Fruit fly (Drosophila melanogaster) whole organism, embryonic: ENCODE data around the gene CG31548.

Experiments
- Bgb ChIP-seq: fragments of 200-800 bp; sonication (Bioruptor generic); IDR thresholded peaks from 2 replicates; pipeline ENCODE4 v1.3.6; 2022; ENCODE audit warnings: missing biosample characterization, missing genetic modification characterization; ENCODE audit not compliant: partially characterized antibody
- CG11085 ChIP-seq: fragments of 200-800 bp; sonication (Bioruptor generic); IDR thresholded peaks from 2 replicates; pipeline ENCODE4 v1.3.6; 2022; ENCODE audit warnings: missing biosample characterization, missing genetic modification characterization
- CG11560 ChIP-seq: fragments of 200-800 bp; sonication (Bioruptor generic); IDR thresholded peaks from 3 replicates; pipeline ENCODE4 v1.3.6; 2022; ENCODE audit warnings: missing biosample characterization, missing genetic modification characterization
- CG11695 ChIP-seq: fragments of 200-800 bp; sonication (Bioruptor generic); IDR thresholded peaks from 3 replicates; pipeline ENCODE4 v1.3.6; 2022; ENCODE audit warnings: missing biosample characterization, missing genetic modification characterization
- CG12219 ChIP-seq: fragments of 200-800 bp; sonication (Bioruptor generic); optimal IDR thresholded peaks from 3 replicates; lab custom pipeline; 2018; ENCODE audit warnings: missing biosample characterization, mild to moderate bottlenecking, missing genetic modification characterization
- CG13775 ChIP-seq: fragments of 200-800 bp; sonication (Bioruptor generic); optimal IDR thresholded peaks from 3 replicates; lab custom pipeline; 2017; ENCODE audit warnings: missing biosample characterization, mild to moderate bottlenecking, missing genetic modification characterization
- CG16813 ChIP-seq: fragments of 200-800 bp; sonication (Bioruptor generic); IDR thresholded peaks from 3 replicates; pipeline ENCODE4 v1.3.6; 2022; ENCODE audit warnings: missing biosample characterization, missing genetic modification characterization; ENCODE audit not compliant: partially characterized antibody
- CG17385 ChIP-seq: fragments of 200-800 bp; sonication (Bioruptor generic); optimal IDR thresholded peaks from 3 replicates; lab custom pipeline; 2018; ENCODE audit warnings: missing biosample characterization, mild to moderate bottlenecking, missing genetic modification characterization
- CG17829 ChIP-seq: fragments of 200-800 bp; optimal IDR thresholded peaks from 2 replicates; lab custom pipeline; 2019; ENCODE audit warnings: missing biosample characterization, mild to moderate bottlenecking, missing genetic modification characterization, moderate library complexity
- CG2202 ChIP-seq: fragments of 200-800 bp; sonication (Bioruptor generic); optimal IDR thresholded peaks from 2 replicates; lab custom pipeline; 2018; ENCODE audit warnings: missing biosample characterization, mild to moderate bottlenecking, missing genetic modification characterization
- CG2678 ChIP-seq: fragments of 200-800 bp; sonication (Bioruptor generic); optimal IDR thresholded peaks from 3 replicates; lab custom pipeline; 2019; ENCODE audit warnings: missing biosample characterization, mild to moderate bottlenecking, missing genetic modification characterization, moderate library complexity
- CG2889 ChIP-seq: fragments of 200-800 bp; sonication (Bioruptor generic); IDR thresholded peaks from 3 replicates; pipeline ENCODE4 v1.3.6; 2022; ENCODE audit warnings: missing biosample characterization, missing genetic modification characterization
- CG31224 ChIP-seq: fragments of 200-800 bp; sonication (Bioruptor generic); IDR thresholded peaks from 2 replicates; pipeline ENCODE4 v1.3.6; 2022; ENCODE audit warnings: missing biosample characterization, missing genetic modification characterization
- CG3281 ChIP-seq: fragments of 200-800 bp; sonication (Bioruptor generic); optimal IDR thresholded peaks from 3 replicates; lab custom pipeline; 2017; ENCODE audit warnings: missing biosample characterization, mild to moderate bottlenecking, missing genetic modification characterization
- CG3838 ChIP-seq: fragments of 200-800 bp; sonication (Bioruptor generic); optimal IDR thresholded peaks from 3 replicates; lab custom pipeline; 2016; ENCODE audit warnings: missing biosample characterization, missing genetic modification characterization
- CG42726 ChIP-seq: fragments of 200-800 bp; sonication (Bioruptor generic); IDR thresholded peaks from 2 replicates; pipeline ENCODE4 v1.3.6; 2022; ENCODE audit warnings: missing biosample characterization, missing genetic modification characterization; ENCODE audit not compliant: partially characterized antibody
- CG5953 ChIP-seq: fragments of 200-800 bp; sonication (Bioruptor generic); IDR thresholded peaks from 2 replicates; pipeline ENCODE4 v1.3.6; 2022; ENCODE audit warnings: missing biosample characterization, missing genetic modification characterization
- CG7786 ChIP-seq: fragments of 200-800 bp; sonication (Bioruptor generic); optimal IDR thresholded peaks from 2 replicates; lab custom pipeline; 2016; ENCODE audit warnings: missing biosample characterization, missing genetic modification characterization
- CG8089 ChIP-seq: fragments of 200-800 bp; sonication (Bioruptor generic); optimal IDR thresholded peaks from 3 replicates; lab custom pipeline; 2016; ENCODE audit warnings: missing biosample characterization, missing genetic modification characterization
- CG8944 ChIP-seq: fragments of 200-800 bp; sonication (Bioruptor generic); optimal IDR thresholded peaks from 3 replicates; lab custom pipeline; 2016; ENCODE audit warnings: missing biosample characterization, missing genetic modification characterization
- CHES-1-like ChIP-seq: fragments of 200-800 bp; sonication (Bioruptor generic); optimal IDR thresholded peaks from 2 replicates; lab custom pipeline; 2016; ENCODE audit warnings: missing biosample characterization, missing genetic modification characterization
- Dek ChIP-seq: fragments of 200-800 bp; sonication (Bioruptor generic); optimal IDR thresholded peaks from 3 replicates; lab custom pipeline; 2019; ENCODE audit warnings: missing biosample characterization, mild to moderate bottlenecking, missing genetic modification characterization, moderate library complexity
- HLH54F ChIP-seq: fragments of 200-800 bp; sonication (Bioruptor generic); optimal IDR thresholded peaks from 3 replicates; lab custom pipeline; 2016; ENCODE audit warnings: missing biosample characterization, missing genetic modification characterization
- Hand ChIP-seq: fragments of 200-800 bp; sonication (Bioruptor generic); optimal IDR thresholded peaks from 2 replicates; lab custom pipeline; 2017; ENCODE audit warnings: mild to moderate bottlenecking, missing biosample characterization, missing genetic modification reagents, missing genetic modification characterization
- HmgZ ChIP-seq: fragments of 200-800 bp; sonication (Bioruptor generic); optimal IDR thresholded peaks from 2 replicates; lab custom pipeline; 2018; ENCODE audit warnings: missing biosample characterization, mild to moderate bottlenecking, missing genetic modification characterization
- Hr3 ChIP-seq: fragments of 200-800 bp; sonication (Bioruptor generic); optimal IDR thresholded peaks from 3 replicates; lab custom pipeline; 2016; ENCODE audit warnings: missing biosample characterization, missing genetic modification characterization
- Lim3 ChIP-seq: fragments of 200-800 bp; sonication (Bioruptor generic); IDR thresholded peaks from 2 replicates; pipeline ENCODE4 v1.3.6; 2022; ENCODE audit warnings: missing biosample characterization, missing genetic modification characterization
- Mrtf ChIP-seq: fragments of 200-800 bp; sonication (Bioruptor generic); IDR thresholded peaks from 3 replicates; pipeline ENCODE4 v1.3.6; 2022; ENCODE audit warnings: missing biosample characterization, missing genetic modification characterization
- Myb ChIP-seq: fragments of 200-800 bp; sonication (Bioruptor generic); optimal IDR thresholded peaks from 2 replicates; lab custom pipeline; 2016; ENCODE audit warnings: missing biosample characterization, missing genetic modification characterization
- Opbp ChIP-seq: fragments of 200-800 bp; sonication (Bioruptor generic); IDR thresholded peaks from 3 replicates; pipeline ENCODE4 v1.3.6; 2022; ENCODE audit warnings: missing biosample characterization, missing genetic modification characterization; ENCODE audit not compliant: partially characterized antibody
- Optix ChIP-seq: fragments of 200-800 bp; sonication (Bioruptor generic); IDR thresholded peaks from 3 replicates; pipeline ENCODE4 v1.3.6; 2022; ENCODE audit warnings: missing biosample characterization, missing genetic modification characterization
- Six4 ChIP-seq: fragments of 200-800 bp; sonication (Bioruptor generic); optimal IDR thresholded peaks from 2 replicates; lab custom pipeline; 2016; ENCODE audit warnings: missing biosample characterization, missing genetic modification characterization
- Vsx1 ChIP-seq: fragments of 200-800 bp; sonication (Bioruptor generic); optimal IDR thresholded peaks from 2 replicates; lab custom pipeline; 2017; ENCODE audit warnings: missing biosample characterization, mild to moderate bottlenecking, missing genetic modification characterization, missing genetic modification reagents
- abd-A ChIP-seq: fragments of 200-800 bp; sonication (Bioruptor generic); optimal IDR thresholded peaks from 3 replicates; lab custom pipeline; 2019; ENCODE audit warnings: missing biosample characterization, mild to moderate bottlenecking, missing genetic modification characterization, moderate library complexity
- ac ChIP-seq: fragments of 200-800 bp; sonication (Bioruptor generic); optimal IDR thresholded peaks from 3 replicates; lab custom pipeline; 2017; ENCODE audit warnings: missing biosample characterization, mild to moderate bottlenecking, missing genetic modification characterization
- bsh ChIP-seq, 2 experiments: fragments of 200-800 bp; sonication (Bioruptor generic); optimal IDR thresholded peaks; 2 replicates each; lab custom pipeline; 2017 to 2018; ENCODE audit warnings: mild to moderate bottlenecking in 2 of 2, missing biosample characterization in 2 of 2, missing genetic modification characterization in 2 of 2, moderate library complexity in 1 of 2
- cg ChIP-seq: fragments of 200-800 bp; sonication (Bioruptor generic); optimal IDR thresholded peaks from 3 replicates; lab custom pipeline; 2019; ENCODE audit warnings: missing biosample characterization, mild to moderate bottlenecking, missing genetic modification characterization, moderate library complexity
- ci ChIP-seq: fragments of 200-800 bp; sonication (Bioruptor generic); IDR thresholded peaks from 3 replicates; pipeline ENCODE4 v1.3.6; 2022; ENCODE audit warnings: missing biosample characterization, missing genetic modification characterization
- esg ChIP-seq: fragments of 200-800 bp; sonication (Bioruptor generic); conservative IDR thresholded peaks from 2 replicates; pipeline ENCODE4 v1.3.6; 2022; ENCODE audit warnings: missing biosample characterization, missing genetic modification characterization
- fd64A ChIP-seq: fragments of 200-800 bp; sonication (Bioruptor generic); optimal IDR thresholded peaks from 3 replicates; lab custom pipeline; 2018; ENCODE audit warnings: missing biosample characterization, mild to moderate bottlenecking, missing genetic modification characterization
- ind ChIP-seq: fragments of 200-800 bp; sonication (Bioruptor generic); optimal IDR thresholded peaks from 3 replicates; lab custom pipeline; 2016; ENCODE audit warnings: missing biosample characterization, missing genetic modification characterization
- inv ChIP-seq: fragments of 200-800 bp; sonication (Bioruptor generic); IDR thresholded peaks from 2 replicates; pipeline ENCODE4 v1.3.6; 2022; ENCODE audit warnings: missing biosample characterization, missing genetic modification characterization; ENCODE audit not compliant: partially characterized antibody
- kni ChIP-seq: fragments of 200-800 bp; sonication (Bioruptor generic); optimal IDR thresholded peaks from 3 replicates; lab custom pipeline; 2017; ENCODE audit warnings: mild to moderate bottlenecking, missing biosample characterization, missing genetic modification reagents, missing genetic modification characterization
- lilli ChIP-seq: fragments of 200-800 bp; sonication (Bioruptor generic); optimal IDR thresholded peaks from 3 replicates; lab custom pipeline; 2016; ENCODE audit warnings: missing biosample characterization, missing genetic modification characterization
- pnt ChIP-seq: fragments of 200-800 bp; sonication (Bioruptor generic); optimal IDR thresholded peaks from 3 replicates; lab custom pipeline; 2016; ENCODE audit warnings: missing biosample characterization, missing genetic modification characterization
- psq ChIP-seq: fragments of 200-800 bp; sonication (Bioruptor generic); optimal IDR thresholded peaks from 2 replicates; lab custom pipeline; 2017; ENCODE audit warnings: missing biosample characterization, missing genetic modification characterization
- salm ChIP-seq: fragments of 200-800 bp; sonication (Bioruptor generic); optimal IDR thresholded peaks from 2 replicates; lab custom pipeline; 2018; ENCODE audit warnings: missing biosample characterization, mild to moderate bottlenecking, missing genetic modification characterization
- sens ChIP-seq: fragments of 200-800 bp; sonication (Bioruptor generic); peaks from one replicate; lab custom pipeline; 2016; ENCODE audit warnings: missing biosample characterization, missing genetic modification characterization
- tll ChIP-seq, 2 experiments: fragments of 200-800 bp in 1 of 2; fragments of >200 bp in 1 of 2; sonication (Bioruptor generic) in 1 of 2; optimal IDR thresholded peaks; 2 replicates each; lab custom pipeline; 2017 to 2019; ENCODE audit warnings: missing biosample characterization in 2 of 2, missing genetic modification characterization in 2 of 2, mild to moderate bottlenecking in 1 of 2, moderate library complexity in 1 of 2
- ttk ChIP-seq: fragments of 200-800 bp; sonication (Bioruptor generic); IDR thresholded peaks from 2 replicates; pipeline ENCODE4 v2.1.2; 2022; ENCODE audit warnings: missing biosample characterization, missing genetic modification characterization
- z ChIP-seq: fragments of 200-800 bp; sonication (Bioruptor generic); IDR thresholded peaks from 3 replicates; pipeline ENCODE4 v1.3.6; 2022; ENCODE audit warnings: missing biosample characterization, missing genetic modification characterization

CG31548 gene

DNA sequence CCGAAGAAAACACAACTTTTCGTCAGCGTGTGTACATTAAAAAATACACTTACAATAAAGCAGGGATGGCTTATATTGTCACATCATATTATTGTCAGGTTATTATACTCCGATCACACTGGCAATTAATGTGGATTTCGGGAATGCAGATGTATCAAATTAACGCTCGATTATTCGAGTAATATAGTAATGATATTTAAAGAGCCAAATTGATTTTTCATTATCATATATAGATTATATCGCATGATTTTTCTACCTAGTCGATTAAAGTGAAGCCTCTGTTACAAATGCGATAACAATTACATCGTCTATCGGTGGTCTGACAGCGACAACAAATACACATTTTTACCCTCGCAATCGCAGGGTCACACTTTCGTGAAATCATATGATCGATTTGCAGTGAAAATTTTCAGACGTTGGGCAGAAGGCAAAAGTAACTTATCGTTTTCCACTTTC is 45.2 kb downstream of the CG31548 start, which contains the start of the genes noi and Vha26 (continued):
- TF ChIP-seq ci = peak; percentile 23; the same call in 1 of the 3 replicates
- TF ChIP-seq HmgZ = peak; percentile 87
- no peak for TF ChIP-seq kni (GFP tag; lab: Kevin White, UChicago)
- no peak for TF ChIP-seq CG2889
- TF ChIP-seq CG3281 = peak; percentile 22
- TF ChIP-seq bsh (GFP tag; optimal IDR thresholded peaks at IDR 0.05; lab: Kevin White, UChicago) = peak in 1 of 2 experiments; percentile 30
- TF ChIP-seq Six4 = no peak
- peak; percentile 49 for TF ChIP-seq CG13775 (GFP tag; lab: Kevin White, UChicago)
- TF ChIP-seq psq (GFP tag; lab: Kevin White, UChicago) = no peak
- no peak for TF ChIP-seq CG3838
- no peak for TF ChIP-seq Vsx1
- no peak for TF ChIP-seq z (GFP tag; lab: Robert Waterston, UW)
- no peak for TF ChIP-seq CG17385 (GFP tag; lab: Kevin White, UChicago)
- TF ChIP-seq CG8089 (GFP tag; lab: Kevin White, UChicago) = no peak
- TF ChIP-seq CG7786 (GFP tag; lab: Kevin White, UChicago) = no peak
- TF ChIP-seq Hr3 (GFP tag; lab: Kevin White, UChicago) = peak; percentile 28
- TF ChIP-seq inv (GFP tag; lab: Robert Waterston, UW) = peak; percentile 53; the same call in 1 of the 2 replicates
- peak; percentile 38 for TF ChIP-seq ind
- TF ChIP-seq esg (GFP tag; lab: Robert Waterston, UW) = no peak
- TF ChIP-seq CHES-1-like (GFP tag; lab: Kevin White, UChicago) = peak; percentile 3
- peak; percentile 56 for TF ChIP-seq cg
- TF ChIP-seq Bgb (GFP tag; lab: Robert Waterston, UW) = peak; percentile 63
- TF ChIP-seq Lim3 = no peak
- TF ChIP-seq sens (GFP tag; lab: Kevin White, UChicago) = peak; percentile 91
- TF ChIP-seq CG17829 (tag; lab: Kevin White, UChicago) = peak; percentile 73
- no peak for TF ChIP-seq CG12219 (GFP tag; lab: Kevin White, UChicago)
- TF ChIP-seq CG5953 = no peak
- no peak for TF ChIP-seq abd-A
- no peak for TF ChIP-seq Optix (GFP tag; lab: Robert Waterston, UW)
- TF ChIP-seq Hand (GFP tag; lab: Kevin White, UChicago) = no peak
- TF ChIP-seq CG11085 (GFP tag; lab: Robert Waterston, UW) = no peak
- peak; percentile 40; the same call in 2 of the 3 replicates for TF ChIP-seq CG11560 (tag; lab: Robert Waterston, UW)
- no peak for TF ChIP-seq ac
- TF ChIP-seq ttk = no peak
- TF ChIP-seq lilli (GFP tag; lab: Kevin White, UChicago) = peak; percentile 54
- no peak for TF ChIP-seq CG31224 (GFP tag; lab: Robert Waterston, UW)
- TF ChIP-seq CG42726 (GFP tag; lab: Robert Waterston, UW) = no peak
- TF ChIP-seq CG16813 = peak; percentile 73
- TF ChIP-seq CG8944 (GFP tag; lab: Kevin White, UChicago) = no peak
- peak; percentile 50 for TF ChIP-seq HLH54F
- TF ChIP-seq CG2202 (tag; lab: Kevin White, UChicago) = peak; percentile 50
- peak in 1 of 2 experiments; percentile 33 for TF ChIP-seq tll (GFP tag; optimal IDR thresholded peaks at IDR 0.05; lab: Kevin White, UChicago)
- TF ChIP-seq salm (tag; lab: Kevin White, UChicago) = no peak
- TF ChIP-seq CG11695 (GFP tag; lab: Robert Waterston, UW) = no peak
- TF ChIP-seq Mrtf = no peak
- no peak for TF ChIP-seq fd64A (GFP tag; lab: Kevin White, UChicago)
- no peak for TF ChIP-seq CG2678 (tag; lab: Kevin White, UChicago)
- TF ChIP-seq Opbp (GFP tag; lab: Robert Waterston, UW) = no peak; the same call in 2 of the 3 replicates
- peak; percentile 63 for TF ChIP-seq Myb (GFP tag; lab: Kevin White, UChicago)
- TF ChIP-seq Dek (tag; lab: Kevin White, UChicago) = no peak
- no peak for TF ChIP-seq pnt (GFP tag; lab: Kevin White, UChicago)
